Fruit fly (Drosophila melanogaster) whole organism, embryonic: ENCODE results near the gene CG32720.

Experiments
- B-H2 ChIP-seq: fragments of 200-800 bp; sonication (Bioruptor generic); optimal IDR thresholded peaks from 2 replicates; lab custom pipeline; 2018; ENCODE audit warnings: missing biosample characterization, mild to moderate bottlenecking, missing genetic modification characterization
- Bgb ChIP-seq: fragments of 200-800 bp; sonication (Bioruptor generic); IDR thresholded peaks from 2 replicates; pipeline ENCODE4 v1.3.6; 2022; ENCODE audit warnings: missing biosample characterization, missing genetic modification characterization; ENCODE audit not compliant: partially characterized antibody
- Bteb2 ChIP-seq: fragments of 200-800 bp; sonication (Bioruptor generic); optimal IDR thresholded peaks from 2 replicates; lab custom pipeline; 2016; ENCODE audit warnings: missing biosample characterization, missing genetic modification characterization
- CG10274 ChIP-seq: fragments of 200-800 bp; sonication (Bioruptor generic); optimal IDR thresholded peaks from 3 replicates; lab custom pipeline; 2017; ENCODE audit warnings: missing biosample characterization, mild to moderate bottlenecking, missing genetic modification characterization
- CG10543 ChIP-seq: fragments of 200-800 bp; sonication (Bioruptor generic); optimal IDR thresholded peaks from 3 replicates; lab custom pipeline; 2017; ENCODE audit warnings: missing biosample characterization, mild to moderate bottlenecking, missing genetic modification characterization, moderate library complexity
- CG10565 ChIP-seq: fragments of 200-800 bp; sonication (Bioruptor generic); optimal IDR thresholded peaks from 3 replicates; lab custom pipeline; 2016; ENCODE audit warnings: missing biosample characterization, mild to moderate bottlenecking, missing genetic modification characterization
- CG10654 ChIP-seq: fragments of 200-800 bp; sonication (Bioruptor generic); optimal IDR thresholded peaks from 2 replicates; lab custom pipeline; 2016; ENCODE audit warnings: missing biosample characterization, missing genetic modification characterization
- CG11398 ChIP-seq: fragments of 200-800 bp; sonication (Bioruptor generic); optimal IDR thresholded peaks from 2 replicates; lab custom pipeline; 2016; ENCODE audit warnings: missing biosample characterization, missing genetic modification characterization
- CG14860 ChIP-seq: fragments of 200-800 bp; sonication (Bioruptor generic); IDR thresholded peaks from 3 replicates; pipeline ENCODE4 v1.3.6; 2022; ENCODE audit warnings: missing biosample characterization, missing genetic modification characterization; ENCODE audit not compliant: partially characterized antibody
- CG17829 ChIP-seq: fragments of 200-800 bp; optimal IDR thresholded peaks from 2 replicates; lab custom pipeline; 2019; ENCODE audit warnings: missing biosample characterization, mild to moderate bottlenecking, missing genetic modification characterization, moderate library complexity
- CG17912 ChIP-seq: fragments of 200-800 bp; sonication (Bioruptor generic); optimal IDR thresholded peaks from 2 replicates; lab custom pipeline; 2018; ENCODE audit warnings: missing biosample characterization, mild to moderate bottlenecking, missing genetic modification characterization
- CG2199 ChIP-seq: fragments of 200-800 bp; sonication (Bioruptor generic); IDR thresholded peaks from 3 replicates; pipeline ENCODE4 v1.3.6; 2022; ENCODE audit warnings: missing biosample characterization, missing genetic modification characterization
- CG30431 ChIP-seq: fragments of 200-800 bp; sonication (Bioruptor generic); optimal IDR thresholded peaks from 2 replicates; lab custom pipeline; 2017; ENCODE audit warnings: missing biosample characterization, missing genetic modification characterization
- CG32772 ChIP-seq: fragments of 200-800 bp; sonication (Bioruptor generic); IDR thresholded peaks from 2 replicates; pipeline ENCODE4 v1.3.6; 2022; ENCODE audit warnings: missing biosample characterization, missing genetic modification characterization
- CG4730 ChIP-seq: fragments of 200-800 bp; sonication (Bioruptor generic); IDR thresholded peaks from 2 replicates; pipeline ENCODE4 v1.3.6; 2022; ENCODE audit warnings: missing biosample characterization, missing genetic modification characterization
- CG8089 ChIP-seq: fragments of 200-800 bp; sonication (Bioruptor generic); optimal IDR thresholded peaks from 3 replicates; lab custom pipeline; 2016; ENCODE audit warnings: missing biosample characterization, missing genetic modification characterization
- CG9727 ChIP-seq: fragments of 200-800 bp; sonication (Bioruptor generic); optimal IDR thresholded peaks from 3 replicates; lab custom pipeline; 2017; ENCODE audit warnings: missing biosample characterization, mild to moderate bottlenecking, missing genetic modification characterization
- CG9817 ChIP-seq: fragments of 200-800 bp; sonication (Bioruptor generic); optimal IDR thresholded peaks from 2 replicates; lab custom pipeline; 2018; ENCODE audit warnings: missing biosample characterization, mild to moderate bottlenecking, missing genetic modification characterization, moderate library complexity
- CkIIα-i1 ChIP-seq: fragments of 200-800 bp; sonication (Bioruptor generic); IDR thresholded peaks from 2 replicates; pipeline ENCODE4 v1.3.6; 2022; ENCODE audit warnings: missing biosample characterization, missing genetic modification characterization
- Dfd ChIP-seq, 2 experiments: fragments of >200 bp; optimal IDR thresholded peaks; 2 replicates each; lab custom pipeline; 2017; ENCODE audit warnings: missing biosample characterization in 2 of 2, missing genetic modification characterization in 2 of 2
- Ets65A ChIP-seq: fragments of 200-800 bp; sonication (Bioruptor generic); peaks from one replicate; lab custom pipeline; 2016; ENCODE audit warnings: missing biosample characterization, missing genetic modification characterization
- Fer1 ChIP-seq: fragments of 200-800 bp; sonication (Bioruptor generic); optimal IDR thresholded peaks from 2 replicates; lab custom pipeline; 2017; ENCODE audit warnings: missing biosample characterization, mild to moderate bottlenecking, missing genetic modification characterization
- Gsc ChIP-seq: fragments of 200-800 bp; sonication (Bioruptor generic); IDR thresholded peaks from 2 replicates; pipeline ENCODE4 v1.3.6; 2022; ENCODE audit warnings: missing biosample characterization, missing genetic modification characterization
- HLH54F ChIP-seq: fragments of 200-800 bp; sonication (Bioruptor generic); optimal IDR thresholded peaks from 3 replicates; lab custom pipeline; 2016; ENCODE audit warnings: missing biosample characterization, missing genetic modification characterization
- Jarid2 ChIP-seq: fragments of 200-800 bp; sonication (Bioruptor generic); optimal IDR thresholded peaks from 3 replicates; lab custom pipeline; 2017; ENCODE audit warnings: mild to moderate bottlenecking, missing biosample characterization, missing genetic modification reagents, missing genetic modification characterization
- MBD-R2 ChIP-seq: fragments of 200-800 bp; sonication (Bioruptor generic); IDR thresholded peaks from 2 replicates; pipeline ENCODE4 v1.3.6; 2022; ENCODE audit warnings: missing biosample characterization, missing genetic modification characterization
- Mes4 ChIP-seq: fragments of 200-800 bp; sonication (Bioruptor generic); optimal IDR thresholded peaks from 2 replicates; lab custom pipeline; 2016; ENCODE audit warnings: missing biosample characterization, missing genetic modification characterization
- Poxn ChIP-seq: fragments of 200-800 bp; sonication (Bioruptor generic); IDR thresholded peaks from 2 replicates; pipeline ENCODE4 v1.3.6; 2022; ENCODE audit warnings: missing biosample characterization, missing genetic modification characterization
- Ptx1 ChIP-seq: fragments of 200-800 bp; sonication (Bioruptor generic); IDR thresholded peaks from 2 replicates; pipeline ENCODE4 v1.3.6; 2022; ENCODE audit warnings: missing biosample characterization, missing genetic modification characterization
- amos ChIP-seq: fragments of 200-800 bp; sonication (Bioruptor generic); IDR thresholded peaks from 2 replicates; pipeline ENCODE4 v1.3.6; 2022; ENCODE audit warnings: missing biosample characterization, missing genetic modification characterization; ENCODE audit not compliant: partially characterized antibody
- ato ChIP-seq: fragments of 200-800 bp; sonication (Bioruptor generic); IDR thresholded peaks from 2 replicates; pipeline ENCODE4 v1.3.6; 2022; ENCODE audit warnings: missing biosample characterization, missing genetic modification characterization; ENCODE audit not compliant: partially characterized antibody
- ci ChIP-seq: fragments of 200-800 bp; sonication (Bioruptor generic); IDR thresholded peaks from 3 replicates; pipeline ENCODE4 v1.3.6; 2022; ENCODE audit warnings: missing biosample characterization, missing genetic modification characterization
- corto ChIP-seq: fragments of 200-800 bp; sonication (Bioruptor generic); optimal IDR thresholded peaks from 2 replicates; lab custom pipeline; 2016; ENCODE audit warnings: missing biosample characterization, mild to moderate bottlenecking, missing genetic modification characterization, moderate library complexity
- dysf ChIP-seq: fragments of 200-800 bp; sonication (Bioruptor generic); IDR thresholded peaks from 3 replicates; pipeline ENCODE4 v1.3.6; 2022; ENCODE audit warnings: missing biosample characterization, missing genetic modification characterization
- ems ChIP-seq: fragments of 200-800 bp; sonication (Bioruptor generic); optimal IDR thresholded peaks from 3 replicates; lab custom pipeline; 2016; ENCODE audit warnings: missing biosample characterization, missing genetic modification characterization
- esg ChIP-seq: fragments of 200-800 bp; sonication (Bioruptor generic); conservative IDR thresholded peaks from 2 replicates; pipeline ENCODE4 v1.3.6; 2022; ENCODE audit warnings: missing biosample characterization, missing genetic modification characterization
- hb ChIP-seq: fragments of 200-800 bp; sonication (Bioruptor generic); IDR thresholded peaks from 3 replicates; pipeline ENCODE4 v1.3.6; 2022; ENCODE audit warnings: missing biosample characterization, missing genetic modification characterization; ENCODE audit not compliant: partially characterized antibody
- hth ChIP-seq: fragments of >200 bp; optimal IDR thresholded peaks from 2 replicates; lab custom pipeline; 2017; ENCODE audit warnings: inconsistent platforms
- jing ChIP-seq: fragments of 200-800 bp; sonication (Bioruptor generic); optimal IDR thresholded peaks from 2 replicates; lab custom pipeline; 2018; ENCODE audit warnings: missing biosample characterization, mild to moderate bottlenecking, missing genetic modification characterization
- mld ChIP-seq: fragments of 200-800 bp; sonication (Bioruptor generic); IDR thresholded peaks from 3 replicates; pipeline ENCODE4 v1.3.6; 2022; ENCODE audit warnings: missing biosample characterization, missing genetic modification characterization; ENCODE audit not compliant: partially characterized antibody
- nau ChIP-seq: fragments of 200-800 bp; sonication (Bioruptor generic); optimal IDR thresholded peaks from 3 replicates; lab custom pipeline; 2017; ENCODE audit warnings: missing biosample characterization, mild to moderate bottlenecking, missing genetic modification characterization, missing genetic modification reagents
- org-1 ChIP-seq: fragments of 200-800 bp; sonication (Bioruptor generic); optimal IDR thresholded peaks from 2 replicates; lab custom pipeline; 2017; ENCODE audit warnings: missing biosample characterization, missing genetic modification characterization
- p53 ChIP-seq: fragments of 200-800 bp; sonication (Bioruptor generic); optimal IDR thresholded peaks from 2 replicates; lab custom pipeline; 2016; ENCODE audit warnings: missing biosample characterization, missing genetic modification characterization
- pb ChIP-seq: fragments of 200-800 bp; sonication (Bioruptor generic); optimal IDR thresholded peaks from 3 replicates; lab custom pipeline; 2016; ENCODE audit warnings: missing biosample characterization, missing genetic modification characterization
- prd ChIP-seq, 3 experiments: fragments of >200 bp in 2 of 3; fragments of 200-800 bp in 1 of 3; sonication (Bioruptor generic) in 1 of 3; optimal IDR thresholded peaks in 2 of 3; IDR thresholded peaks in 1 of 3; 2 replicates in 2 of 3; 3 replicates in 1 of 3; pipeline versions ENCODE4 v1.3.6 to Lab custom; 2017 to 2022; ENCODE audit warnings: missing biosample characterization in 1 of 3, missing genetic modification characterization in 1 of 3
- pzg ChIP-seq: fragments of 200-800 bp; sonication (Bioruptor generic); optimal IDR thresholded peaks from 3 replicates; lab custom pipeline; 2018; ENCODE audit warnings: missing biosample characterization, mild to moderate bottlenecking, missing genetic modification characterization, moderate library complexity
- shn ChIP-seq: fragments of 200-800 bp; sonication (Bioruptor generic); optimal IDR thresholded peaks from 3 replicates; lab custom pipeline; 2016; ENCODE audit warnings: missing biosample characterization, missing genetic modification characterization
- tgo ChIP-seq: fragments of 200-800 bp; sonication (Bioruptor generic); IDR thresholded peaks from 3 replicates; pipeline ENCODE4 v1.3.6; 2022; ENCODE audit warnings: missing biosample characterization, missing genetic modification characterization
- twi ChIP-seq: fragments of 200-800 bp; optimal IDR thresholded peaks from 2 replicates; lab custom pipeline; 2019; ENCODE audit warnings: missing biosample characterization, mild to moderate bottlenecking, missing genetic modification characterization, moderate library complexity
- unc-4 ChIP-seq: fragments of 200-800 bp; sonication (Bioruptor generic); IDR thresholded peaks from 2 replicates; pipeline ENCODE4 v1.3.6; 2022; ENCODE audit warnings: missing biosample characterization, missing genetic modification characterization; ENCODE audit not compliant: partially characterized antibody
- unpg ChIP-seq: fragments of 200-800 bp; sonication (Bioruptor generic); optimal IDR thresholded peaks from 3 replicates; lab custom pipeline; 2018; ENCODE audit warnings: missing biosample characterization, mild to moderate bottlenecking, missing genetic modification characterization, moderate library complexity

CG32720 gene

DNA sequence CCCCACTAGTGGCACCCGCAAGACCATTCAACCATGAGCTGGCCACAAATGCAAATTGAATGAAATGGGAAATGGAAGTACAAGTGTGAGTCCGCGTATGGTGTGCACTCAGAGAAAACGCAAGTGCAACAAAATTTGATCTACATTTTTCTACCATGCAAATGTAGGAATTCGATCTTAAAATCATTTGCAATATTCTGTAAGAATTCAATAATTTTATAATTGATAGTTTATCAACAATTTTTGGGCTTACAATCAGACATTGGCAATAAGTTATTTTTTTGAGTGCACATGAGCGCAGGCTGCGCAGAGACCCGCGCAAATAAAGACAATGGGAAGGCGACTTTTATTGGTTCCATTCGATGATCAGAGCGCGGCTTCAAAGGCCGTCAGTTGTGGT lies 34.4 kb upstream of the CG32720 start (continued):
- TF ChIP-seq amos (no peak), mld (GFP tag; lab: Robert Waterston, UW) (no peak), Bteb2 (GFP tag; lab: Kevin White, UChicago) (no peak), Ptx1 (GFP tag; lab: Robert Waterston, UW) (no peak), CG10565 (GFP tag; lab: Kevin White, UChicago) (no peak), Mes4 (GFP tag; lab: Kevin White, UChicago) (no peak), unc-4 (no peak), CG10654 (peak; percentile 35), MBD-R2 (no peak), CG11398 (GFP tag; lab: Kevin White, UChicago) (no peak), prd (optimal IDR thresholded peaks at IDR 0.05; lab: Kevin White, UChicago) (no peak), prd (GFP tag; IDR thresholded peaks at IDR 0.05; lab: Robert Waterston, UW) (peak; percentile 70; the same call in 2 of the 3 replicates), CG14860 (GFP tag; lab: Robert Waterston, UW) (no peak), CG4730 (no peak), nau (GFP tag; lab: Kevin White, UChicago) (no peak), CG10543 (GFP tag; lab: Kevin White, UChicago) (no peak), ems (no peak), CG8089 (no peak), tgo (peak; percentile 43; the same call in 2 of the 3 replicates), B-H2 (GFP tag; lab: Kevin White, UChicago) (no peak), p53 (GFP tag; lab: Kevin White, UChicago) (no peak), HLH54F (GFP tag; lab: Kevin White, UChicago) (no peak), esg (GFP tag; lab: Robert Waterston, UW) (0 out of 2 replicates have a peak, but pooled peaks have one; percentile 18), org-1 (peak; percentile 26), Ets65A (GFP tag; lab: Kevin White, UChicago) (peak; percentile 29), CG32772 (peak; percentile 51), Gsc (no peak), CG9817 (tag; lab: Kevin White, UChicago) (no peak), ci (GFP tag; lab: Robert Waterston, UW) (peak; percentile 40; the same call in 1 of the 3 replicates), CG17829 (peak; percentile 52), pzg (no peak), Jarid2 (GFP tag; lab: Kevin White, UChicago) (no peak), CG9727 (GFP tag; lab: Kevin White, UChicago) (peak; percentile 69), CG30431 (peak; percentile 10), twi (tag; lab: Kevin White, UChicago) (no peak), Bgb (GFP tag; lab: Robert Waterston, UW) (no peak), shn (no peak), CG10274 (GFP tag; lab: Kevin White, UChicago) (no peak), Poxn (GFP tag; lab: Robert Waterston, UW) (no peak), corto (GFP tag; lab: Kevin White, UChicago) (no peak), ato (GFP tag; lab: Robert Waterston, UW) (no peak), hb (GFP tag; lab: Robert Waterston, UW) (no peak), hth (lab: Kevin White, UChicago) (no peak), CkIIα-i1 (no peak), CG2199 (GFP tag; lab: Robert Waterston, UW) (no peak), Dfd (GFP tag; optimal IDR thresholded peaks at IDR 0.05; lab: Kevin White, UChicago) (no peak), Fer1 (GFP tag; lab: Kevin White, UChicago) (no peak), unpg (peak; percentile 57), dysf (peak; percentile 43; the same call in 1 of the 3 replicates), CG17912 (no peak), jing (peak; percentile 3), pb (GFP tag; lab: Kevin White, UChicago) (no peak)
